Worm (Caenorhabditis elegans): ENCODE results near the gene F15D4.6.

ce11 chrII:13248886-13249285 is at the start of gene F15D4.6:
- no peak for TF ChIP-seq nhr-12 (tag; optimal IDR thresholded peaks at IDR 0.05)
- no peak for TF ChIP-seq mep-1 (tag; optimal IDR thresholded peaks at IDR 0.05)
- TF ChIP-seq pha-4 (tag; optimal IDR thresholded peaks at IDR 0.05): no peak
- no peak for TF ChIP-seq nhr-28 (tag; optimal IDR thresholded peaks at IDR 0.05)
- TF ChIP-seq elt-3 (tag; optimal IDR thresholded peaks at IDR 0.05): no peak
- no peak for TF ChIP-seq nhr-76 (tag; optimal IDR thresholded peaks at IDR 0.05)
- TF ChIP-seq snpc-4 (tag; optimal IDR thresholded peaks at IDR 0.05): no peak
- no peak for TF ChIP-seq ham-2 (GFP tag; optimal IDR thresholded peaks at IDR 0.05)
- no peak for TF ChIP-seq unc-62 (GFP tag; optimal IDR thresholded peaks at IDR 0.05)
